Fruit fly (Drosophila melanogaster): ENCODE measurements around the gene fid.

The fid gene

DNA sequence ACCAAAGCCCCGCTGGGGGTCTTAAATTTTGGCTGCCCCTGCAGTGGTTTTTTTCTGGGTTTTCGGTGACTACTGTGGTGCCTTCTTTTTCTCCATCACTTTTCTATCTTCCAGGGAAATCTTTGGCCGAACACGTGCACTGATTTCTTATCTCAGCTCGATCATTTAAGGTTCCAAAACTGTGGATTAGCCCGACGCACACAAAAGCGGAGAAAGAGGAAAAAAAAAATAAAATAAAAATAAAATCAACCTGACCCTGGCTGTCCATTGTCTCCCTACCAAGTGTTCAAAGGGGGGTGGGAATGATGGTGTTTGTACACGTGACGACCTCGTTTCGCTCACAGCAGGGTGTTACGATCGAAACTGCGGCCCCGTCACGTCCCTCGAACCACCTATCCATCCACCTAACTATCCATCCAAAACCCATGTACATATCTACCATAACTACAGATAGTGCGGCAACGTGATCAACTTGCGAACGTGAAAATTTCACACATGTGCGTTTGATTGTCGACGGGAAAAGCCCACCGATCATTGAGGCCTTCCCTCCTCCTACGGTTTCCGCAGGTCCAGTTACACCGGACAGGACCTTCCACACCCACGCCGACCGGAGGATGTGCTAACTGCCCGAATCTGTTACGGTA is 56.9 kb downstream of the fid start:
- no peak for TF ChIP-seq net (GFP tag; optimal IDR thresholded peaks at IDR 0.05)
- no peak for TF ChIP-seq CG6276 (GFP tag; optimal IDR thresholded peaks at IDR 0.05)
- TF ChIP-seq Lpt (GFP tag; optimal IDR thresholded peaks at IDR 0.05), result no peak
- no peak for TF ChIP-seq CG8632 (GFP tag; optimal IDR thresholded peaks at IDR 0.05)
- no peak for TF ChIP-seq Hr38 (GFP tag; optimal IDR thresholded peaks at IDR 0.05)
- TF ChIP-seq Sox15 (GFP tag; optimal IDR thresholded peaks at IDR 0.05), result no peak
- TF ChIP-seq Eip93F (GFP tag; optimal IDR thresholded peaks at IDR 0.05), result no peak
- TF ChIP-seq CG6163 (GFP tag; IDR thresholded peaks at IDR 0.05), result no peak
- TF ChIP-seq CG1621 (tag; optimal IDR thresholded peaks at IDR 0.05), result no peak
- no peak for TF ChIP-seq Ets96B (tag; optimal IDR thresholded peaks at IDR 0.05)
- TF ChIP-seq salr (GFP tag; optimal IDR thresholded peaks at IDR 0.05), result no peak

DNA sequence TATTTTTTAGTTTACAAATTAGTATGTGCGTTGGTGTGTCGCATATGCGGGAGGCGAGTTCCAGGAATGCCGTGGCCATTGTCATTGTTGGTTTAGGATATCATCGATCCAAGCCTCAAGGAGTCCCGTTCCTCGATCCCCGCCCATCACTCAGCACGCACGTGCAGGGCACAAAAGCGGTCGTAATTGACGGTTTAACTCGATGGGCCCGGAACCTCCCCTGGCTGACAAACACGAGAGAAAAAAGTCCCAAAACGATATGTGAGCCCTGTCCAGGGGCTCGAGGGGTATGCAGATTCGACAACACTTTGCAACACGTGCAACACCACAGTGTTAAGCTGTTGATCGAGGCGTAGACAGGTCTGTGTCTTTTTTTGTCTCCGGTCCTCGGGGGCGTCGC is 58.0 kb downstream of the fid start:
- TF ChIP-seq Blimp-1 (GFP tag; optimal IDR thresholded peaks at IDR 0.05) (no peak), CG9139 (GFP tag; optimal IDR thresholded peaks at IDR 0.05) (no peak), fd85E (GFP tag; optimal IDR thresholded peaks at IDR 0.05) (no peak), CG8319 (GFP tag; optimal IDR thresholded peaks at IDR 0.05) (no peak), CG6792 (GFP tag; optimal IDR thresholded peaks at IDR 0.05) (no peak), achi (GFP tag; optimal IDR thresholded peaks at IDR 0.05) (no peak), CG4318 (GFP tag; optimal IDR thresholded peaks at IDR 0.05) (no peak), Eip93F (GFP tag; optimal IDR thresholded peaks at IDR 0.05) (no peak), CG8119 (GFP tag; IDR thresholded peaks at IDR 0.05) (no peak), eg (GFP tag; IDR thresholded peaks at IDR 0.05) (no peak), Eip78C (GFP tag) (no peak), Sox102F (GFP tag; optimal IDR thresholded peaks at IDR 0.05) (no peak), CG11902 (GFP tag; optimal IDR thresholded peaks at IDR 0.05) (no peak), CG16779 (tag; optimal IDR thresholded peaks at IDR 0.05) (no peak), CG3032 (tag; optimal IDR thresholded peaks at IDR 0.05) (no peak), CG32006 (GFP tag; optimal IDR thresholded peaks at IDR 0.05) (no peak), Hr4 (GFP tag; optimal IDR thresholded peaks at IDR 0.05) (no peak), spab (GFP tag; optimal IDR thresholded peaks at IDR 0.05) (no peak), svp (GFP tag) (no peak), topi (GFP tag; optimal IDR thresholded peaks at IDR 0.05) (no peak)

DNA sequence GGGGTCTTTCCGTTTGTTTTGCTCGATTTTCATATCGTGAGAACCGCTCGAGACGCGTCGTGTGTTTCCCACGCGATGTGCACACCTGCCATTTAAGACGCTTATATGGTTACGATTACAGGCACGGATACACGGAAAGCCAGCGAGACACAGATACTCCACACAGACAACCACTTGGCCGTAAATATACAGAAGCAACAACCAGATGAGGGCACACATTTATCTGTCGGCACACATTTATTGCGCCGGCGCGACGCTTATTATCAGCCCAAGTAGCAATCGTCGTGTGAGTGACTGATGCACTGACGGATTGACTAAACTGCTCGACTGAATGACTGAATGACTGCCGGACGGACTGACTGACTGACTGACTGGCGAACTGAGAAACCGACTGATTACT is 60.7 kb downstream of the fid start:
- TF ChIP-seq fkh (GFP tag; optimal IDR thresholded peaks at IDR 0.05) (peak; percentile 23), ss (GFP tag; optimal IDR thresholded peaks at IDR 0.05) (peak in 1 of 2 experiments; percentile 60), CG31627 (GFP tag; optimal IDR thresholded peaks at IDR 0.05) (no peak)

DNA sequence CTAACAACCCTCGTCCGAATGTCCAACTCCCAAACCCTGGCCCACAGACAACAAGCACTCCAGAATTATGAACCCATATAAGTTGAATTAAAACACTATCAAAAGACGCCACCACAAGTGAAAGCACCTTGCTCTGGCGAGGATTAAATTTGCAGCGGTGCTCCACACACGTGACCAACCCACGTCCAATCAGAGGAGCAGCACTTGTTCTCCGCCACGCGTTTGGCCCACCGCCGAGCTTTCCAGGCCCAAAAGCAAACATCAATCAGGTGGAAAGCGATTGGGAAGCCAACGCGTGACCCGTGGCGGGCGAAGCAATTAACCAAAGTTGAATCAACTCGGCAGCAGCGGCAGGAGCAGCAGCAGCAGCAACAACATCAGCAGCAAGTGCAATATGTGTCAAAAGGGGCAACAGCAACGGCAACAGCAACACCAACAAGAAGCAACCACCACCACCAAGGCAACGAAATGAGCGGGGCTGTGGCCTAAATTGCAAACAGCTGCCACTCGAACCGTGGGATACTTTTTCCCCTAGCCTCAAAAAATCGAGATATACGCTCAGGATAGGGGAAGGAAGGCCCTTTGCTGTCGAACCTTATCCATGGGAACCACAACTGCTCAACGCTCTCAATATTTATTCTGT is 62.2 kb downstream of the fid start:
- TF ChIP-seq fkh (GFP tag; optimal IDR thresholded peaks at IDR 0.05), result peak; percentile 7
- peak in 1 of 2 experiments; percentile 20 for TF ChIP-seq ss (GFP tag; optimal IDR thresholded peaks at IDR 0.05)
- no peak for TF ChIP-seq Sox14 (GFP tag; optimal IDR thresholded peaks at IDR 0.05)
- TF ChIP-seq Ets21C (GFP tag; optimal IDR thresholded peaks at IDR 0.05), result no peak
- peak; percentile 19 for TF ChIP-seq CG6854 (GFP tag; optimal IDR thresholded peaks at IDR 0.05)
- no peak for TF ChIP-seq fd85E (GFP tag; optimal IDR thresholded peaks at IDR 0.05)
- TF ChIP-seq CG1621 (tag; optimal IDR thresholded peaks at IDR 0.05), result no peak
- no peak for TF ChIP-seq CG16779 (tag; optimal IDR thresholded peaks at IDR 0.05)
- peak; percentile 13 for TF ChIP-seq net (GFP tag; optimal IDR thresholded peaks at IDR 0.05)
